Fruit fly (Drosophila melanogaster): Measurements from ENCODE around the gene phu.

phu gene

dm6 chr3R:9533181-9534124 is 38.9 kb downstream of the phu start (continued):
- TF ChIP-seq Trl (optimal IDR thresholded peaks at IDR 0.05) (peak; percentile 93 to 95), Trl (GFP tag; optimal IDR thresholded peaks at IDR 0.05) (peak; percentile 93), CG15011 (GFP tag; optimal IDR thresholded peaks at IDR 0.05) (peak; percentile 98), CG3726 (GFP tag; IDR thresholded peaks at IDR 0.05) (peak; percentile 62; the same call in 1 of the 3 replicates), Dbx (GFP tag; IDR thresholded peaks at IDR 0.05) (peak; percentile 82), CG2120 (GFP tag; optimal IDR thresholded peaks at IDR 0.05) (peak; percentile 97), Ssrp (tag; optimal IDR thresholded peaks at IDR 0.05) (peak; percentile 92), Ada2b (GFP tag; IDR thresholded peaks at IDR 0.05) (peak; percentile 83), en (GFP tag; optimal IDR thresholded peaks at IDR 0.05) (peak; percentile 91), trem (tag; optimal IDR thresholded peaks at IDR 0.05) (peak; percentile 82), CG8478 (optimal IDR thresholded peaks at IDR 0.05) (no peak), ken (GFP tag; IDR thresholded peaks at IDR 0.05) (peak; percentile 78), cg (GFP tag; optimal IDR thresholded peaks at IDR 0.05) (no peak), CG4854 (GFP tag; optimal IDR thresholded peaks at IDR 0.05) (peak; percentile 93), CG2129 (GFP tag; IDR thresholded peaks at IDR 0.05; ENCODE audit: partially characterized antibody) (no peak), NFAT (GFP tag; IDR thresholded peaks at IDR 0.05) (peak; percentile 56), CG16779 (GFP tag; IDR thresholded peaks at IDR 0.05) (peak; percentile 67; the same call in 1 of the 2 replicates), Asciz (GFP tag; optimal IDR thresholded peaks at IDR 0.05) (peak; percentile 95), tgo (GFP tag; IDR thresholded peaks at IDR 0.05) (peak; percentile 92), CG10431 (GFP tag; optimal IDR thresholded peaks at IDR 0.05) (peak; percentile 91), crc (GFP tag; optimal IDR thresholded peaks at IDR 0.05) (peak; percentile 86), Ravus (GFP tag; IDR thresholded peaks at IDR 0.05) (peak; percentile 56), CG11247 (GFP tag; IDR thresholded peaks at IDR 0.05) (peak; percentile 73; the same call in 1 of the 2 replicates), dan (GFP tag; IDR thresholded peaks at IDR 0.05) (peak; percentile 39; the same call in 1 of the 2 replicates), HLHmδ (GFP tag; optimal IDR thresholded peaks at IDR 0.05) (peak; percentile 39), CG8089 (GFP tag; optimal IDR thresholded peaks at IDR 0.05) (peak; percentile 82), oc (tag; optimal IDR thresholded peaks at IDR 0.05) (peak; percentile 62), gcm2 (GFP tag; optimal IDR thresholded peaks at IDR 0.05) (peak; percentile 68), CG15269 (tag; optimal IDR thresholded peaks at IDR 0.05) (peak; percentile 97), cato (GFP tag; optimal IDR thresholded peaks at IDR 0.05; ENCODE audit: borderline replicate concordance) (peak; percentile 87), CG7839 (tag; optimal IDR thresholded peaks at IDR 0.05) (peak; percentile 97), hbn (GFP tag; IDR thresholded peaks at IDR 0.05; ENCODE audit: partially characterized antibody) (no peak), CG10366 (GFP tag; IDR thresholded peaks at IDR 0.05) (peak; percentile 80), tap (tag; optimal IDR thresholded peaks at IDR 0.05) (peak; percentile 88), BtbVII (GFP tag; optimal IDR thresholded peaks at IDR 0.05) (peak; percentile 99), mld (GFP tag; IDR thresholded peaks at IDR 0.05; ENCODE audit: partially characterized antibody) (no peak), Camta (GFP tag; optimal IDR thresholded peaks at IDR 0.05) (peak; percentile 95), CG16863 (GFP tag; optimal IDR thresholded peaks at IDR 0.05) (peak; percentile 90), CG3163 (GFP tag; optimal IDR thresholded peaks at IDR 0.05) (peak; percentile 63), sr (GFP tag; IDR thresholded peaks at IDR 0.05) (peak; percentile 64; the same call in 1 of the 3 replicates), ttk (GFP tag; IDR thresholded peaks at IDR 0.05) (peak; percentile 78), slou (GFP tag; optimal IDR thresholded peaks at IDR 0.05) (peak; percentile 84), CG11085 (GFP tag; IDR thresholded peaks at IDR 0.05) (peak; percentile 80), CG12236 (GFP tag; optimal IDR thresholded peaks at IDR 0.05) (peak; percentile 69), CG11504 (tag; optimal IDR thresholded peaks at IDR 0.05) (peak; percentile 97), CG11695 (GFP tag; IDR thresholded peaks at IDR 0.05) (peak; percentile 94), sens (GFP tag) (peak; percentile 99), Antp (GFP tag; optimal IDR thresholded peaks at IDR 0.05) (peak; percentile 87), ssp (GFP tag; IDR thresholded peaks at IDR 0.05) (peak; percentile 83), Jarid2 (GFP tag; optimal IDR thresholded peaks at IDR 0.05) (peak; percentile 82)
